Worm (Caenorhabditis elegans) whole organism, L3 larva: ENCODE measurements around the gene F54D5.15.

Experiments
- ZK546.5 ChIP-seq: sonication (generic microtip); optimal IDR thresholded peaks from 2 replicates; lab custom pipeline; 2017; ENCODE audit warnings: missing biosample characterization, missing genetic modification characterization
- ceh-16 ChIP-seq: sonication (generic microtip); optimal IDR thresholded peaks from 2 replicates; lab custom pipeline; 2017; ENCODE audit warnings: missing biosample characterization, missing genetic modification characterization
- daf-12 ChIP-seq: fragments of 150-350 bp; optimal IDR thresholded peaks from 2 replicates; lab custom pipeline; 2014; ENCODE audit warnings: missing biosample characterization, missing genetic modification reagents, missing genetic modification characterization
- fkh-10 ChIP-seq: sonication (generic microtip); optimal IDR thresholded peaks from 2 replicates; lab custom pipeline; 2017; ENCODE audit warnings: missing biosample characterization, missing genetic modification reagents, missing genetic modification characterization
- hmg-11 ChIP-seq: sonication (generic microtip); optimal IDR thresholded peaks from 2 replicates; lab custom pipeline; 2016; ENCODE audit warnings: missing genetic modification characterization, missing compliant biosample characterization
- nhr-237 ChIP-seq: fragments of 150-350 bp; optimal IDR thresholded peaks from 2 replicates; lab custom pipeline; 2014; ENCODE audit warnings: missing biosample characterization, missing genetic modification characterization
- nhr-28 ChIP-seq: fragments of 150-350 bp; optimal IDR thresholded peaks from 2 replicates; lab custom pipeline; 2014; ENCODE audit warnings: missing biosample characterization, missing genetic modification characterization
- nhr-76 ChIP-seq: fragments of 150-350 bp; sonication (generic microtip); optimal IDR thresholded peaks from 5 replicates; lab custom pipeline; 2014; ENCODE audit warnings: missing biosample characterization, missing genetic modification characterization
- nhr-77 ChIP-seq: fragments of 150-350 bp; optimal IDR thresholded peaks from 2 replicates; lab custom pipeline; 2014; ENCODE audit warnings: missing biosample characterization, missing genetic modification characterization
- tbx-2 ChIP-seq: sonication (generic microtip); optimal IDR thresholded peaks from 2 replicates; lab custom pipeline; 2016; ENCODE audit warnings: mild to moderate bottlenecking, missing genetic modification characterization, missing compliant biosample characterization
- unc-62 ChIP-seq: fragments of 150-350 bp; sonication (generic microtip); optimal IDR thresholded peaks from 4 replicates; lab custom pipeline; 2014; ENCODE audit warnings: missing biosample characterization, missing genetic modification reagents, missing genetic modification characterization

DNA sequence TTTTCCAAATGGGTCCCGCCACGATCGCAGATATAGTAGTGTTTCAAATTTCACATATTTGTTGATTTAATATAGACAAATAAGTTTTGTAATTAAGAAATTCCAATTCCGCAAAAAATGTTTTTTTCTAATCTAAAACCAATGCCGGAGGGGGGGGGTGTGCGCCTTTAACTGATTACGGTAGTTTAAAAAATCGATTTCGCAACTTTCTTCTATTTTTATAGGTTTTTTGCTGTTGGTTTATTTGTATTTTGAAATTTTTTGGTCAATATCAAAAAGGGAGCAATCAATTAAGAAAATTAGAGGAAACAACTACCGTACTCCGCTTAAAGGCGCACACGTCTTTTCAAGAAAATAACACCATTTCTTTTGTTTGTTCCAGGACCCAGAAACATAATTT, 27.5 kb upstream of the F54D5.15 start:
- TF ChIP-seq fkh-10 (no peak), ceh-16 (tag; lab: Kevin White, UChicago) (no peak), nhr-28 (tag; lab: Kevin White, UChicago) (no peak), unc-62 (GFP tag; lab: Kevin White, UChicago) (no peak), daf-12 (no peak), nhr-237 (tag; lab: Kevin White, UChicago) (no peak), nhr-76 (tag; lab: Kevin White, UChicago) (no peak), ZK546.5 (tag; lab: Kevin White, UChicago) (no peak), hmg-11 (tag; lab: Kevin White, UChicago) (no peak), tbx-2 (tag; lab: Kevin White, UChicago) (no peak), nhr-77 (no peak)
